Worm (Caenorhabditis elegans) whole organism, late embryonic: Measurements from ENCODE around the gene srg-41.
A peak's percentile ranks its signal among the peaks of the same experiment; 100 is the strongest.

Experiments
- C38D4.7 ChIP-seq: fragments of 200-800 bp; sonication (Bioruptor generic); optimal IDR thresholded peaks from 2 replicates; lab custom pipeline; 2018; ENCODE audit warnings: mild to moderate bottlenecking, missing genetic modification characterization, moderate library complexity, missing compliant biosample characterization
- F13H6.1 ChIP-seq: sonication (generic microtip); optimal IDR thresholded peaks from 2 replicates; lab custom pipeline; 2016; ENCODE audit warnings: missing genetic modification characterization, missing compliant biosample characterization
- K09A11.1 ChIP-seq: sonication (generic microtip); optimal IDR thresholded peaks from 2 replicates; lab custom pipeline; 2017; ENCODE audit warnings: antibody characterized with exemption, mild to moderate bottlenecking, missing genetic modification characterization, missing compliant biosample characterization; ENCODE audit not compliant: insufficient read depth
- Y22D7AL.16 ChIP-seq: sonication (generic microtip); optimal IDR thresholded peaks from 2 replicates; lab custom pipeline; 2016; ENCODE audit warnings: missing genetic modification characterization, missing compliant biosample characterization
- ceh-14 ChIP-seq: sonication (generic microtip); optimal IDR thresholded peaks from 2 replicates; lab custom pipeline; 2016; ENCODE audit warnings: missing genotype, missing genetic modification characterization, missing compliant biosample characterization
- ceh-19 ChIP-seq: fragments of 200-800 bp; sonication (Bioruptor generic); optimal IDR thresholded peaks from 2 replicates; lab custom pipeline; 2018; ENCODE audit warnings: mild to moderate bottlenecking, missing genetic modification characterization, missing compliant biosample characterization
- ceh-2 ChIP-seq: sonication (generic microtip); optimal IDR thresholded peaks from 2 replicates; lab custom pipeline; 2016; ENCODE audit warnings: missing genotype, missing genetic modification characterization, missing compliant biosample characterization
- ceh-24 ChIP-seq: sonication (generic microtip); optimal IDR thresholded peaks from 2 replicates; lab custom pipeline; 2016; ENCODE audit warnings: mild to moderate bottlenecking, missing genetic modification characterization, missing compliant biosample characterization
- ceh-45 ChIP-seq: fragments of 200-800 bp; sonication (Bioruptor generic); IDR thresholded peaks from 2 replicates; pipeline ENCODE4 v1.3.6; 2022; ENCODE audit warnings: missing genetic modification reagents, missing genetic modification characterization, missing compliant biosample characterization
- ceh-48 ChIP-seq: sonication (generic microtip); optimal IDR thresholded peaks from 2 replicates; lab custom pipeline; 2016; ENCODE audit warnings: missing genetic modification characterization, inconsistent platforms, missing compliant biosample characterization
- ceh-6 ChIP-seq: fragments of 200-800 bp; sonication (Bioruptor generic); optimal IDR thresholded peaks from 2 replicates; lab custom pipeline; 2018; ENCODE audit warnings: mild to moderate bottlenecking, missing genetic modification characterization, missing compliant biosample characterization
- che-1 ChIP-seq: sonication (generic microtip); optimal IDR thresholded peaks from 2 replicates; lab custom pipeline; 2016; ENCODE audit warnings: mild to moderate bottlenecking, missing genetic modification characterization, missing compliant biosample characterization
- elt-2 ChIP-seq: sonication (generic microtip); optimal IDR thresholded peaks from 2 replicates; lab custom pipeline; 2016; ENCODE audit warnings: missing genetic modification reagents, missing genetic modification characterization, missing compliant biosample characterization
- elt-4 ChIP-seq: sonication (generic microtip); optimal IDR thresholded peaks from 2 replicates; lab custom pipeline; 2016; ENCODE audit warnings: missing genetic modification characterization, missing compliant biosample characterization
- hlh-15 ChIP-seq: sonication (generic microtip); optimal IDR thresholded peaks from 2 replicates; lab custom pipeline; 2016; ENCODE audit warnings: missing genetic modification characterization, missing compliant biosample characterization
- hlh-8 ChIP-seq: sonication (generic microtip); optimal IDR thresholded peaks from 2 replicates; lab custom pipeline; 2016; ENCODE audit warnings: missing genotype, missing genetic modification characterization, missing compliant biosample characterization
- lim-6 ChIP-seq: sonication (generic microtip); optimal IDR thresholded peaks from 2 replicates; lab custom pipeline; 2016; ENCODE audit warnings: missing genetic modification characterization, missing compliant biosample characterization
- lin-11 ChIP-seq: fragments of 200-800 bp; sonication (Bioruptor generic); optimal IDR thresholded peaks from 2 replicates; lab custom pipeline; 2018; ENCODE audit warnings: mild to moderate bottlenecking, missing genetic modification characterization, missing compliant biosample characterization
- madf-2 ChIP-seq: sonication (generic microtip); optimal IDR thresholded peaks from 2 replicates; lab custom pipeline; 2017; ENCODE audit warnings: missing genetic modification characterization, missing compliant biosample characterization
- nfya-1 ChIP-seq: sonication (generic microtip); optimal IDR thresholded peaks from 2 replicates; lab custom pipeline; 2017; ENCODE audit warnings: missing genetic modification characterization, mild to moderate bottlenecking, missing compliant biosample characterization, antibody characterized with exemption, moderate library complexity
- nhr-11 ChIP-seq: fragments of 150-350 bp; optimal IDR thresholded peaks from 2 replicates; lab custom pipeline; 2014; ENCODE audit warnings: missing biosample characterization, missing genetic modification characterization
- odd-2 ChIP-seq: sonication (generic microtip); optimal IDR thresholded peaks from 2 replicates; lab custom pipeline; 2017; ENCODE audit warnings: antibody characterized with exemption, mild to moderate bottlenecking, missing genetic modification characterization, missing compliant biosample characterization
- pat-9 ChIP-seq: fragments of 200-800 bp; sonication (Bioruptor generic); optimal IDR thresholded peaks from 2 replicates; lab custom pipeline; 2018; ENCODE audit warnings: mild to moderate bottlenecking, missing genetic modification characterization, moderate library complexity, missing compliant biosample characterization
- pha-4 ChIP-seq: fragments of 150-350 bp; optimal IDR thresholded peaks from 2 replicates; lab custom pipeline; 2018; ENCODE audit warnings: missing biosample characterization, missing genetic modification reagents, missing genetic modification characterization
- pqm-1 ChIP-seq: sonication (generic microtip); optimal IDR thresholded peaks from 2 replicates; lab custom pipeline; 2016; ENCODE audit warnings: missing genetic modification characterization, missing compliant biosample characterization
- pros-1 ChIP-seq: fragments of 150-350 bp; optimal IDR thresholded peaks from 2 replicates; lab custom pipeline; 2014; ENCODE audit warnings: missing biosample characterization, missing genetic modification reagents, missing genetic modification characterization
- ref-2 ChIP-seq: sonication (generic microtip); optimal IDR thresholded peaks from 2 replicates; lab custom pipeline; 2016; ENCODE audit warnings: missing genetic modification characterization, missing compliant biosample characterization
- sox-2 ChIP-seq: fragments of 200-800 bp; sonication (Bioruptor generic); IDR thresholded peaks from 2 replicates; pipeline ENCODE4 v1.3.6; 2022; ENCODE audit warnings: missing genetic modification reagents, missing genetic modification characterization, missing compliant biosample characterization
- sox-4 ChIP-seq: sonication (generic microtip); optimal IDR thresholded peaks from 2 replicates; lab custom pipeline; 2017; ENCODE audit warnings: mild to moderate bottlenecking, missing genetic modification characterization, inconsistent platforms, missing compliant biosample characterization
- unc-3 ChIP-seq, 2 experiments: fragments of 200-800 bp in 1 of 2; sonication (Bioruptor generic) in 1 of 2; sonication (generic microtip) in 1 of 2; conservative IDR thresholded peaks in 1 of 2; optimal IDR thresholded peaks in 1 of 2; 2 replicates each; pipeline versions ENCODE4 v1.3.6 to Lab custom; 2016 to 2022; ENCODE audit warnings: missing compliant biosample characterization in 2 of 2, missing genetic modification characterization in 2 of 2, missing genetic modification reagents in 1 of 2
- unc-42 ChIP-seq: sonication (generic microtip); optimal IDR thresholded peaks from 2 replicates; lab custom pipeline; 2016; ENCODE audit warnings: missing genotype, missing genetic modification characterization, missing compliant biosample characterization
- unc-55 ChIP-seq: sonication (generic microtip); optimal IDR thresholded peaks from 2 replicates; lab custom pipeline; 2017; ENCODE audit warnings: missing biosample characterization, missing genetic modification reagents, missing genetic modification characterization
- zip-5 ChIP-seq: sonication (generic microtip); optimal IDR thresholded peaks from 2 replicates; lab custom pipeline; 2016; ENCODE audit warnings: missing genetic modification characterization, missing compliant biosample characterization

srg-41 gene

DNA sequence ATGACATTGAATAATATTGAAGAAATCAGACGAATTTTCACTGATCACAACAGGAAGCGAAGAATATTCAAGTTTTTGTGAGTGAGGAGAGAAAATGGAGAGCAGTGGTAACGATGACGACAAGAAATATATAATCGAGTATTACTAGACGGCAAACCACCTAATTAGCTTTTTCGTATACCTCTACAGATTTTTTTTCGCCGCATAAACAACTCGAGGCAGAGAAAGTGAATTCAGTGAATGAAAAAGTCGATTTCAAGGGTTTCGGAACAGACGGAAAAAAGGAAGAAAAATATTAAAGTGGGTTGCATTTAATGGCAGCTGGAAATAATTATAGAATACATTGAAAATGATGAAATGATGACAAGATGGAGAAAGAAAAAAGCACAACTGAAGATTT is 15.9 kb upstream of the srg-41 start, which contains the start of gene gpa-1:
Gene gpa-1, minus strand, starts transcription at position 101 of the 400 bp plus-strand sequence.
- no peak for TF ChIP-seq Y22D7AL.16 (tag; lab: Kevin White, UChicago)
- no peak for TF ChIP-seq hlh-15 (tag; lab: Kevin White, UChicago)
- no peak for TF ChIP-seq ceh-14 (tag; lab: Kevin White, UChicago)
- TF ChIP-seq unc-3 (GFP tag; conservative IDR thresholded peaks at IDR 0.05; lab: Robert Waterston, UW): no peak
- no peak for TF ChIP-seq unc-3 (tag; optimal IDR thresholded peaks at IDR 0.05; lab: Kevin White, UChicago)
- TF ChIP-seq sox-2 (GFP tag; lab: Robert Waterston, UW): no peak
- TF ChIP-seq ceh-2 (tag; lab: Kevin White, UChicago): no peak
- TF ChIP-seq sox-4 (tag; lab: Kevin White, UChicago): no peak
- no peak for TF ChIP-seq ref-2 (tag; lab: Kevin White, UChicago)
- no peak for TF ChIP-seq pat-9 (tag; lab: Kevin White, UChicago)
- TF ChIP-seq madf-2 (tag; lab: Kevin White, UChicago): no peak
- TF ChIP-seq ceh-45 (GFP tag; lab: Robert Waterston, UW): no peak
- TF ChIP-seq pros-1 (tag; lab: Kevin White, UChicago): no peak
- no peak for TF ChIP-seq ceh-48 (tag; lab: Kevin White, UChicago)
- no peak for TF ChIP-seq K09A11.1 (tag; lab: Kevin White, UChicago)
- TF ChIP-seq nfya-1 (tag; lab: Kevin White, UChicago): no peak
- TF ChIP-seq odd-2 (tag; lab: Kevin White, UChicago): no peak
- no peak for TF ChIP-seq hlh-8 (tag; lab: Kevin White, UChicago)
- TF ChIP-seq unc-55: no peak

DNA sequence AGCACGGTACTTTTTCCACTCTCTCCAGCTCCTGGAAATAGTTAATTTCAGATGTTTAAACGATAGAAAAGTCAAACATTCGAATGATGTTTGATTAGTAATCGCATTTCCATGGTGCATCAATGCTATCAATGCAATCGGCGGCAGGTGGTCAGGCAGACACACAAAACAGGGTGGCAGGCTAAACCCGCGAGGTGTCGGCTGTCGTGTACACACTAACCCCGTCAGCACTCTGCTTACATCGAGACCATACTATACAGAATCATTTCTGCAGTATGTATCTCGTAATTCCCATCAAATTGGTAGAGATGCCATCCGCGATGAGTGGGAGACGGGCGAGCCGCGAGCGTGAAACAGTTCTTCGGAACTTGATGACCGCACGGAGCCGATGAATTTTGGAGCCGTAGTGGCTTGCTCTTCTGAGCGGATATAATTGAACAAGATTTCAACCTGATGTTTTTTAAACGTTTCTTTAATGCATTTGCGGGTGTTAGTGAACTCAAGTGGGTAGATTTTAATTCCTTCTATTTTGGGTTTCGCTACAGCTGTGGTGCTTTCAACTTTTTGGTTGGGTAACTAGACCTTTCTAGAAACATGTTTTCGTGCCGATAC is 15.1 kb upstream of the srg-41 start:
- peak; percentile 46 for TF ChIP-seq elt-2 (tag; lab: Kevin White, UChicago)

- no peak for TF ChIP-seq ceh-14 (tag; lab: Kevin White, UChicago)
- TF ChIP-seq K09A11.1 (tag; lab: Kevin White, UChicago): no peak
- TF ChIP-seq elt-2 (tag; lab: Kevin White, UChicago): no peak
- TF ChIP-seq madf-2 (tag; lab: Kevin White, UChicago): no peak
- TF ChIP-seq ceh-24: no peak
- TF ChIP-seq ceh-19: no peak
- TF ChIP-seq, all 69 proteins: peak for 0
Measured at ce11 chrV:11174663-11175062, 13.0 kb upstream of the srg-41 start.

- TF ChIP-seq unc-42 (tag; lab: Kevin White, UChicago): peak; percentile 31
- no peak for TF ChIP-seq Y22D7AL.16 (tag; lab: Kevin White, UChicago)
- TF ChIP-seq nhr-11 (tag; lab: Kevin White, UChicago): no peak
- TF ChIP-seq pqm-1 (tag; lab: Kevin White, UChicago): no peak
- TF ChIP-seq K09A11.1 (tag; lab: Kevin White, UChicago): no peak
- no peak for TF ChIP-seq lim-6 (tag; lab: Kevin White, UChicago)
Measured at ce11 chrV:11172667-11173066, 11.0 kb upstream of the srg-41 start.

DNA sequence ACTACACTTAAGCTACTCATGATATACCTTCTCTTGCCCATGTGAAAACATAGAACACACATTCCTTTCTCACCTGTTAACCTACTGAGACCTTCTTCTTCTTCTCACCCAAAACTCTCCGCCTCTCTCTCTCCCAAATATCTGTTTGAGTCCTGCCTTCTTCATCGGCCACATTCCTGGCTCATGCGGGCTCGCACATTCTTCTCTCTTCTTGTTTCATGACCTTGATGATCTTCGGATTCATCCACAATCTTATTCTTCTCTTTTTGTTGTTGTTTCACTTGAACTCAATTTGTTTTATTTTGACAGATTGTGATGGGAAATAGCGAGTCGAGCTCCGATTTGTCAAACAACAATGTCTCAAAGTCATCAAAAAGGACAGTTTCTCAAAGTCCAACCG is 10.2 kb upstream of the srg-41 start, which contains the start of gene T19C4.5:
Gene T19C4.5, plus strand, starts transcription at position 308 of the 400 bp plus-strand sequence.
- TF ChIP-seq pha-4 (tag; lab: Kevin White, UChicago): no peak
- TF ChIP-seq lin-11 (tag; lab: Kevin White, UChicago): no peak
- TF ChIP-seq F13H6.1: no peak
- TF ChIP-seq pat-9 (tag; lab: Kevin White, UChicago): no peak
- TF ChIP-seq ceh-6 (GFP tag; lab: Kevin White, UChicago): no peak
- TF ChIP-seq zip-5: no peak
- no peak for TF ChIP-seq elt-4 (tag; lab: Kevin White, UChicago)
- no peak for TF ChIP-seq C38D4.7 (GFP tag; lab: Kevin White, UChicago)
- no peak for TF ChIP-seq che-1 (tag; lab: Kevin White, UChicago)
- no peak for TF ChIP-seq hlh-8 (tag; lab: Kevin White, UChicago)
- TF ChIP-seq, all 69 proteins: peak for 0
